Worm (Caenorhabditis elegans): ENCODE data around the gene afmd-1.
A peak's percentile ranks its signal among the peaks of the same experiment; 100 is the strongest.
"Not testable (repeated sequence)": the region's sequence is repeated elsewhere in the genome, so short reads cannot be mapped to it uniquely, and the experiment has no call there.

The afmd-1 gene

ce11 chrIV:7240564-7240963 lies 3.5 kb upstream of the afmd-1 start:
- TF ChIP-seq nhr-237 (tag; optimal IDR thresholded peaks at IDR 0.05) (no peak), bed-3 (GFP tag; optimal IDR thresholded peaks at IDR 0.05) (no peak), ceh-83 (GFP tag; optimal IDR thresholded peaks at IDR 0.05) (peak; percentile 36), pha-4 (tag; optimal IDR thresholded peaks at IDR 0.05) (no peak)

DNA sequence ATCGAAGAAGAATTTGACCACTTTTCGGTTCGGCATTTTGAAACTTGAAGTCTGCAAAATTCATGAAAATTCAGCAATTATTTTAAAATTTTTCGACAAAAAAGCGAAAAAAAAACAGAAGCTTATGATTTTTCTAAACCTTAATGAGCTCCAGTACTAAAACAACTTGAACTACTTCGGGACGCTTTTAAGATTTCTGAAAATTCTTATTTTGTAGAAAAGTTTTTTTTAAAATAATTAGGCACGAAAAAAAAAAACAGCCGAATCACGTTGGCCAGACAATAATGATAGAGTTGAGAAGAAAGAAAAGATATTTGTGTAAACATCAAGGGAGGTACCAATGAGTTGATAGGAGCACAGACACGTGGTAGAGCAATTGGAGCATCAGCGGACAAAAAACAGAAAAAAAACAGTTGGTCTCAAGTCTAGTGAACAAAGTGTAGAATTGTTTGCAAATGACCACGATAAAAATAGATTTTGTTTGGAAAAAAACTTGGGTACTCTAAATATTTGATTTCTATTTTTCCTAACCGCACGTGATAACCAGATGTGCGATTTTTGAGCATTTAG lies 1.7 kb upstream of the afmd-1 start, which contains the start of gene gstk-2:
Gene gstk-2 (minus strand): TSS at position 51 of the 570 bp plus-strand sequence.
- TF ChIP-seq ceh-83 (GFP tag; optimal IDR thresholded peaks at IDR 0.05) (no peak), ceh-43 (GFP tag; optimal IDR thresholded peaks at IDR 0.05) (no peak), drap-1 (GFP tag; optimal IDR thresholded peaks at IDR 0.05) (no peak), lsy-2 (tag; optimal IDR thresholded peaks at IDR 0.05) (no peak), hlh-1 (tag; optimal IDR thresholded peaks at IDR 0.05) (peak; percentile 35), unc-120 (tag; optimal IDR thresholded peaks at IDR 0.05; ENCODE audit: poor library complexity, severe bottlenecking) (no peak), ceh-39 (tag; optimal IDR thresholded peaks at IDR 0.05) (no peak)

DNA sequence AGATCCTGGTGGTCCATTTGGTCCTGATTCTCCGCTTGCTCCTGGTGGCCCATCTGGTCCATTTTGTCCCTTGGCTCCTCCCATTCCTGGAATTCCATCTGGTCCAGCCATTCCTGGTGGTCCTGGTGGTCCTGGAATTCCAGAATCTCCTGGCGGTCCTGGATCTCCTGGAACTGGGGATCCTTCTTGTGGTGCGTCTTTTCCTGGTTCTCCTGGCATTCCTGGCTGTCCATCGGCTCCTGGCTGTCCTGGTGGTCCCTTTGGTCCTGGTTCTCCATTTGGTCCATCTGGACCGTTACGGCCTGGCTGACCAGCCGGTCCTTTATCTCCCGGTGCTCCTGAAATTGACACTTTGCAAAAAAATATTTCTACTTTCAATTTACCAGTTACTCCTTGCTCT lies 1.6 kb downstream of the afmd-1 start:
- no peak for TF ChIP-seq mls-2 (tag; optimal IDR thresholded peaks at IDR 0.05)
- no peak for TF ChIP-seq tbx-8 (GFP tag; optimal IDR thresholded peaks at IDR 0.05)
- TF ChIP-seq bed-3 (GFP tag; optimal IDR thresholded peaks at IDR 0.05) = no peak
- no peak for TF ChIP-seq ceh-39 (tag; optimal IDR thresholded peaks at IDR 0.05)
- no peak for TF ChIP-seq unc-62 (GFP tag; optimal IDR thresholded peaks at IDR 0.05)
- TF ChIP-seq hlh-1 (tag; optimal IDR thresholded peaks at IDR 0.05) = no peak
- no peak for TF ChIP-seq ham-2 (GFP tag; optimal IDR thresholded peaks at IDR 0.05)
- no peak for TF ChIP-seq unc-39 (tag; optimal IDR thresholded peaks at IDR 0.05)
- TF ChIP-seq drap-1 (GFP tag; optimal IDR thresholded peaks at IDR 0.05) = no peak
- no peak for TF ChIP-seq elt-1 (tag; optimal IDR thresholded peaks at IDR 0.05; ENCODE audit: borderline replicate concordance, insufficient read depth)
- no peak for TF ChIP-seq mep-1 (tag; optimal IDR thresholded peaks at IDR 0.05)
- TF ChIP-seq ceh-43 (GFP tag; optimal IDR thresholded peaks at IDR 0.05) = no peak
- no peak for TF ChIP-seq unc-120 (tag; optimal IDR thresholded peaks at IDR 0.05; ENCODE audit: poor library complexity, severe bottlenecking)

DNA sequence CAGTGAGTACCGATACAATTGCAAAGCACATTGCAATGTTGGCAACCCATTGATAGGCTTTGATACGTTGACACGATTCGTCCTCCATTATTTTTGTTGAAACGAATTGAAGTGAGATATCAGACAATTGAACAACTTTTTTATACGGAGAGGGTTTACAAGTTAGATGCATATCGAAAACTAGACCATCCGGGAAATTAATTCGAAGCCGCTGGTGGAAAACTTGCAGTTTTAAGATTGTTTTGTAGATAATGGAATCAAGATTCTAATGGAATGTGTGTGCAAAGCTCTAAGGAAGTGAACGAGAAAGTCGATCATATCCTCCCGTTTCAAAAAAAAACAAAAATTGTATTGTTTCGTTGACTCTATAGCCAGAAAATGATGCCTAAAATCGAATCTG lies 2.5 kb downstream of the afmd-1 start, which contains the start of gene col-114:
Gene col-114 (minus strand): TSS at position 101 of the 400 bp plus-strand sequence.
- TF ChIP-seq hlh-1 (tag; optimal IDR thresholded peaks at IDR 0.05) (no peak), cnd-1 (tag; optimal IDR thresholded peaks at IDR 0.05) (no peak), sptf-1 (tag; optimal IDR thresholded peaks at IDR 0.05) (no peak), lin-13 (tag; optimal IDR thresholded peaks at IDR 0.05) (no peak), blmp-1 (tag; optimal IDR thresholded peaks at IDR 0.05) (no peak), unc-62 (GFP tag; optimal IDR thresholded peaks at IDR 0.05) (no peak), M03D4.4 (tag; optimal IDR thresholded peaks at IDR 0.05) (no peak), elt-3 (tag; optimal IDR thresholded peaks at IDR 0.05) (no peak), nhr-76 (tag; optimal IDR thresholded peaks at IDR 0.05) (no peak), ceh-43 (GFP tag; optimal IDR thresholded peaks at IDR 0.05) (no peak), ces-1 (GFP tag; optimal IDR thresholded peaks at IDR 0.05) (no peak), mls-2 (tag; optimal IDR thresholded peaks at IDR 0.05) (no peak), flh-1 (GFP tag; optimal IDR thresholded peaks at IDR 0.05) (no peak), unc-120 (tag; optimal IDR thresholded peaks at IDR 0.05; ENCODE audit: poor library complexity, severe bottlenecking) (no peak)

DNA sequence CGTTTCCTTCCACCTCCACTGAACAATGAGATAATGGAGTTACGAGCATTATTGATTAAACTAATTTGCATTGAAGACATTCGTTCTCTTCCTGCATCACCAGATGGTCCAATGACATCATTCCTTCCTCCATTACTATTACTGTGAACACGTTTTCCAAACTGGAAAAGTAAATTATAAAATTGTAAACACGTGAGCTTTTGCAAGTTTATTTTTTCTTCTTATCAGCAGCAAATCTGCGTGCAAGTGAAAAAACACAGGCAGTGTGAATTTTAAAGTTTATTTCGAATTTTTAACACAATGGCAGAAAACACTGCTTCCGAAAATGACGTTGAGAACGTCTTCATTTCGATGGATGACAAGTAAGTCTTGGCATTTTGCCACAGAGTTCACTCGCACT lies 3.2 kb downstream of the afmd-1 start, which contains the start of gene D2024.1:
Gene D2024.1 (plus strand): TSS at position 301 of the 400 bp plus-strand sequence.
- TF ChIP-seq blmp-1 (tag; optimal IDR thresholded peaks at IDR 0.05); unc-120 (tag; optimal IDR thresholded peaks at IDR 0.05; ENCODE audit: poor library complexity, severe bottlenecking); lin-32 (GFP tag; optimal IDR thresholded peaks at IDR 0.05): not testable (repeated sequence)

ce11 chrIV:7250158-7250557 lies 6.1 kb downstream of the afmd-1 start, which contains the start of gene D2024.18:
Gene D2024.18 (plus strand): TSS chrIV:7250458.
- no peak for TF ChIP-seq tbx-8 (GFP tag; optimal IDR thresholded peaks at IDR 0.05)

Data from whole organism, mixed stage, embryonic.